Worm (Caenorhabditis elegans) whole organism, midembryonic: ENCODE measurements around the gene drd-1.

Experiments
- T22C8.4 ChIP-seq: fragments of 200-800 bp; sonication (Bioruptor generic); IDR thresholded peaks from 2 replicates; pipeline ENCODE4 v1.3.6; 2022; ENCODE audit warnings: missing genetic modification characterization, missing compliant biosample characterization
- cog-1 ChIP-seq: sonication (generic microtip); optimal IDR thresholded peaks from 2 replicates; lab custom pipeline; 2016; ENCODE audit warnings: missing genetic modification characterization, missing compliant biosample characterization
- flt-1 ChIP-seq: fragments of 200-800 bp; sonication (Bioruptor generic); IDR thresholded peaks from 2 replicates; pipeline ENCODE4 v1.3.6; 2022; ENCODE audit warnings: missing genetic modification characterization, missing compliant biosample characterization
- med-1 ChIP-seq: sonication (generic microtip); optimal IDR thresholded peaks from 2 replicates; lab custom pipeline; 2017; ENCODE audit warnings: missing genetic modification characterization, mild to moderate bottlenecking, missing compliant biosample characterization, antibody characterized with exemption, missing genetic modification reagents; ENCODE audit not compliant: insufficient read depth
- ref-1 ChIP-seq: fragments of 200-800 bp; sonication (Bioruptor generic); conservative IDR thresholded peaks from 2 replicates; pipeline ENCODE4 v1.3.6; 2022; ENCODE audit warnings: missing genetic modification reagents, missing genetic modification characterization, missing compliant biosample characterization
- tab-1 ChIP-seq: fragments of 200-800 bp; sonication (Bioruptor generic); IDR thresholded peaks from 2 replicates; pipeline ENCODE4 v1.3.6; 2022; ENCODE audit warnings: missing genetic modification characterization, missing compliant biosample characterization

ce11 chrII:8346384-8346783 lies 41.5 kb upstream of the drd-1 start, which contains the start of gene eff-1:
- TF ChIP-seq cog-1 (tag; lab: Kevin White, UChicago) (no peak), med-1 (GFP tag; lab: Kevin White, UChicago) (no peak), flt-1 (GFP tag; lab: Robert Waterston, UW) (no peak), T22C8.4 (GFP tag; lab: Robert Waterston, UW) (no peak), tab-1 (no peak), ref-1 (GFP tag; lab: Robert Waterston, UW) (no peak)
